Fruit fly (Drosophila melanogaster): ENCODE results near the gene schlank.

schlank gene

dm6 chrX:6255414-6255915 lies 11.6 kb downstream of the schlank start, which contains the start of the genes Rbcn-3A and Spx:
Gene Rbcn-3A (minus strand): TSS chrX:6255487.
Gene Spx (plus strand): TSS chrX:6255822.
- peak; percentile 11 for TF ChIP-seq CG15710 (tag; optimal IDR thresholded peaks at IDR 0.05)
- peak; percentile 6 for TF ChIP-seq Pif1B (GFP tag; optimal IDR thresholded peaks at IDR 0.05)
- TF ChIP-seq gl (tag; optimal IDR thresholded peaks at IDR 0.05) = no peak

dm6 chrX:6254617-6255349 lies 12.2 kb downstream of the schlank start:
- TF ChIP-seq CG9948 (tag; optimal IDR thresholded peaks at IDR 0.05) (no peak), D1 (tag; optimal IDR thresholded peaks at IDR 0.05) (no peak), CG17806 (tag; optimal IDR thresholded peaks at IDR 0.05) (no peak), Ets98B (GFP tag; IDR thresholded peaks at IDR 0.05) (no peak), CG14655 (GFP tag; optimal IDR thresholded peaks at IDR 0.05) (no peak), CG12605 (GFP tag; IDR thresholded peaks at IDR 0.05) (no peak), CG10348 (GFP tag; IDR thresholded peaks at IDR 0.05) (no peak), CG34367 (tag; optimal IDR thresholded peaks at IDR 0.05) (no peak), CG15710 (tag; optimal IDR thresholded peaks at IDR 0.05) (no peak), EcR (GFP tag; optimal IDR thresholded peaks at IDR 0.05) (no peak), Snoo (tag; optimal IDR thresholded peaks at IDR 0.05) (no peak), CG13204 (GFP tag; optimal IDR thresholded peaks at IDR 0.05) (no peak), rn (GFP tag; IDR thresholded peaks at IDR 0.05) (no peak), CG4496 (GFP tag; IDR thresholded peaks at IDR 0.05) (0 out of 3 replicates have a peak, but pooled peaks have one; percentile 34), fd96Ca (GFP tag; IDR thresholded peaks at IDR 0.05) (0 out of 3 replicates have a peak, but pooled peaks have one; percentile 29)

- TF ChIP-seq CG10348 (GFP tag; IDR thresholded peaks at IDR 0.05) = no peak
These were observed 13.3 kb downstream of the schlank start for dm6 chrX:6253701-6254100.

dm6 chrX:6252897-6253540 lies 14.0 kb downstream of the schlank start:
- TF ChIP-seq CG8301 (tag; optimal IDR thresholded peaks at IDR 0.05) (no peak), CG4496 (GFP tag; IDR thresholded peaks at IDR 0.05) (no peak), Pif1A (GFP tag; optimal IDR thresholded peaks at IDR 0.05) (no peak), Ets98B (GFP tag; IDR thresholded peaks at IDR 0.05) (no peak), Pif1B (GFP tag; optimal IDR thresholded peaks at IDR 0.05) (no peak), gl (tag; optimal IDR thresholded peaks at IDR 0.05) (no peak), CG32121 (GFP tag; IDR thresholded peaks at IDR 0.05) (no peak), CG13204 (GFP tag; optimal IDR thresholded peaks at IDR 0.05) (no peak), CG12605 (GFP tag; IDR thresholded peaks at IDR 0.05) (no peak), fd96Ca (GFP tag; IDR thresholded peaks at IDR 0.05) (no peak), CG17806 (tag; optimal IDR thresholded peaks at IDR 0.05) (no peak), EcR (GFP tag; optimal IDR thresholded peaks at IDR 0.05) (no peak), D1 (tag; optimal IDR thresholded peaks at IDR 0.05) (no peak), Snoo (tag; optimal IDR thresholded peaks at IDR 0.05) (no peak), CG34367 (tag; optimal IDR thresholded peaks at IDR 0.05) (no peak)

- TF ChIP-seq CG34367 (tag; optimal IDR thresholded peaks at IDR 0.05) = no peak
- no peak for TF ChIP-seq CG32121 (GFP tag; IDR thresholded peaks at IDR 0.05)
- TF ChIP-seq CG8159 (tag; optimal IDR thresholded peaks at IDR 0.05) = no peak
- no peak for TF ChIP-seq CG8301 (tag; optimal IDR thresholded peaks at IDR 0.05)
- no peak for TF ChIP-seq CG9948 (tag; optimal IDR thresholded peaks at IDR 0.05)
- TF ChIP-seq fd96Ca (GFP tag; IDR thresholded peaks at IDR 0.05) = no peak
- TF ChIP-seq Pif1A (GFP tag; optimal IDR thresholded peaks at IDR 0.05) = no peak
- TF ChIP-seq CG17806 (tag; optimal IDR thresholded peaks at IDR 0.05) = no peak
- no peak for TF ChIP-seq gl (tag; optimal IDR thresholded peaks at IDR 0.05)
- no peak for TF ChIP-seq EcR (GFP tag; optimal IDR thresholded peaks at IDR 0.05)
- TF ChIP-seq CG12605 (GFP tag; IDR thresholded peaks at IDR 0.05) = no peak
- TF ChIP-seq CG4496 (GFP tag; IDR thresholded peaks at IDR 0.05) = no peak
- TF ChIP-seq CG10348 (GFP tag; IDR thresholded peaks at IDR 0.05) = no peak
- TF ChIP-seq D1 (tag; optimal IDR thresholded peaks at IDR 0.05) = no peak
- no peak for TF ChIP-seq CG13204 (GFP tag; optimal IDR thresholded peaks at IDR 0.05)
- TF ChIP-seq CG15710 (tag; optimal IDR thresholded peaks at IDR 0.05) = no peak
- TF ChIP-seq Pif1B (GFP tag; optimal IDR thresholded peaks at IDR 0.05) = no peak
These were observed 30.0 kb downstream of the schlank start, which contains the start of gene CG14445 for dm6 chrX:6237015-6237414. Gene CG14445 (plus strand): TSS chrX:6237315.

- no peak for TF ChIP-seq CG15710 (tag; optimal IDR thresholded peaks at IDR 0.05)
These were observed 35.3 kb downstream of the schlank start for dm6 chrX:6231764-6232163.
